Fruit fly (Drosophila melanogaster): ENCODE measurements around the gene Pex12.

The Pex12 gene

dm6 chr2L:825768-826263, 10.0 kb downstream of the Pex12 start, which contains the start of the genes CG3862 and dock (continued):
- TF ChIP-seq oc (tag; optimal IDR thresholded peaks at IDR 0.05) (peak; percentile 56), Poxn (GFP tag; IDR thresholded peaks at IDR 0.05) (no peak), slp2 (GFP tag; optimal IDR thresholded peaks at IDR 0.05) (no peak), Taf1 (GFP tag; IDR thresholded peaks at IDR 0.05) (no peak), CG1233 (GFP tag; optimal IDR thresholded peaks at IDR 0.05) (peak; percentile 43), Sry-β (GFP tag; optimal IDR thresholded peaks at IDR 0.05) (peak; percentile 85), vnd (GFP tag; IDR thresholded peaks at IDR 0.05; ENCODE audit: partially characterized antibody) (peak; percentile 95), run (tag; optimal IDR thresholded peaks at IDR 0.05) (peak; percentile 68), dpn (GFP tag; optimal IDR thresholded peaks at IDR 0.05) (peak; percentile 54 to 71), p53 (GFP tag; optimal IDR thresholded peaks at IDR 0.05) (peak; percentile 69), CTCF (GFP tag; optimal IDR thresholded peaks at IDR 0.05) (peak; percentile 66), CG13296 (GFP tag; optimal IDR thresholded peaks at IDR 0.05) (peak; percentile 0), NfI (GFP tag; optimal IDR thresholded peaks at IDR 0.05) (peak; percentile 50), ken (GFP tag; IDR thresholded peaks at IDR 0.05) (0 out of 3 replicates have a peak, but pooled peaks have one; percentile 20), CG2199 (GFP tag; IDR thresholded peaks at IDR 0.05) (no peak), maf-S (GFP tag; optimal IDR thresholded peaks at IDR 0.05) (peak; percentile 69), Optix (GFP tag; IDR thresholded peaks at IDR 0.05) (no peak), lilli (GFP tag; optimal IDR thresholded peaks at IDR 0.05) (peak; percentile 65), dati (GFP tag; IDR thresholded peaks at IDR 0.05) (no peak), Dbx (GFP tag; IDR thresholded peaks at IDR 0.05) (peak; percentile 69), CG10209 (GFP tag; optimal IDR thresholded peaks at IDR 0.05) (no peak), sr (GFP tag; IDR thresholded peaks at IDR 0.05) (no peak), Med (GFP tag) (peak; percentile 97), CG9437 (GFP tag; optimal IDR thresholded peaks at IDR 0.05) (peak; percentile 12), CG8944 (GFP tag; optimal IDR thresholded peaks at IDR 0.05) (peak; percentile 22), cas (GFP tag; IDR thresholded peaks at IDR 0.05) (peak; percentile 62; the same call in 1 of the 2 replicates), CG6683 (GFP tag; optimal IDR thresholded peaks at IDR 0.05) (peak; percentile 29), onecut (GFP tag; IDR thresholded peaks at IDR 0.05) (peak; percentile 44), ranshi (GFP tag; IDR thresholded peaks at IDR 0.05) (peak; percentile 49; the same call in 1 of the 2 replicates), ftz-f1 (GFP tag; optimal IDR thresholded peaks at IDR 0.05) (peak; percentile 74), repo (GFP tag; optimal IDR thresholded peaks at IDR 0.05) (peak; percentile 75), toy (GFP tag; IDR thresholded peaks at IDR 0.05) (no peak), CG17361 (GFP tag; IDR thresholded peaks at IDR 0.05) (peak; percentile 51; the same call in 2 of the 3 replicates), fu2 (GFP tag; optimal IDR thresholded peaks at IDR 0.05) (peak; percentile 28), Spps (tag; optimal IDR thresholded peaks at IDR 0.05) (peak; percentile 15), chn (GFP tag; optimal IDR thresholded peaks at IDR 0.05) (peak; percentile 62), hbn (GFP tag; IDR thresholded peaks at IDR 0.05; ENCODE audit: partially characterized antibody) (peak; percentile 90), gfzf (GFP tag; optimal IDR thresholded peaks at IDR 0.05) (peak; percentile 48), gcm (GFP tag; optimal IDR thresholded peaks at IDR 0.05) (peak; percentile 39), Doc2 (GFP tag; IDR thresholded peaks at IDR 0.05) (no peak), mirr (GFP tag; optimal IDR thresholded peaks at IDR 0.05) (peak; percentile 43), CG7556 (GFP tag; optimal IDR thresholded peaks at IDR 0.05) (peak; percentile 47), klu (GFP tag; IDR thresholded peaks at IDR 0.05) (no peak), CG1602 (GFP tag; optimal IDR thresholded peaks at IDR 0.05) (no peak), sqz (GFP tag; optimal IDR thresholded peaks at IDR 0.05) (no peak), Dip3 (GFP tag; optimal IDR thresholded peaks at IDR 0.05) (no peak), CG18764 (GFP tag; optimal IDR thresholded peaks at IDR 0.05) (peak; percentile 33), CG4424 (GFP tag; optimal IDR thresholded peaks at IDR 0.05) (peak; percentile 45), sna (GFP tag; IDR thresholded peaks at IDR 0.05; ENCODE audit: partially characterized antibody) (peak; percentile 88), Side (GFP tag; optimal IDR thresholded peaks at IDR 0.05) (peak; percentile 35), crp (GFP tag; optimal IDR thresholded peaks at IDR 0.05) (peak in 1 of 2 experiments; percentile 60), fd64A (GFP tag; optimal IDR thresholded peaks at IDR 0.05) (no peak)
